Worm (Caenorhabditis elegans): Measurements from ENCODE around the gene T10B10.8.

Gene T10B10.8

DNA sequence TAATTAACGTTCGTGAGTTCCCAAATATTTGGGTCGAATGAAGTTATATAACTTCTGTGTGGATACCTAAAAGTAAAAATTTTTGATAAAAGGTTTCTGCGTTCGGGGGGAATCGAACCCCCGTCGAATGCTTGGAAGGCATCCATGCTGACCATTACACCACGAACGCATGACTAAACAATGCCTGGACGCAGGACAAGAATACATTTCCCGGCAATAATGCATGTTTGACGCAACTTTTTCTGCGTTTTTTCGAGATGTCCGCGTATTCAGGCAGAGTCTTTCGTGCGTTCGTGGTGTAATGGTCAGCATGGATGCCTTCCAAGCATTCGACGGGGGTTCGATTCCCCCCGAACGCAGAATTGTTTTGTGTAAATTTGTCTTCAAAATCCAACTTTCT, 34.7 kb upstream of the T10B10.8 start (continued):
- TF ChIP-seq efl-1 (GFP tag; optimal IDR thresholded peaks at IDR 0.05) (no peak), attf-6 (GFP tag; IDR thresholded peaks at IDR 0.05) (peak; percentile 80), egl-18 (GFP tag; IDR thresholded peaks at IDR 0.05) (peak; percentile 51; the same call in 1 of the 2 replicates), B0261.1 (tag; optimal IDR thresholded peaks at IDR 0.05) (peak; percentile 98), xnd-1 (tag; optimal IDR thresholded peaks at IDR 0.05) (no peak), snpc-3.4 (tag; optimal IDR thresholded peaks at IDR 0.05) (peak; percentile 76), ekl-4 (GFP tag; IDR thresholded peaks at IDR 0.05) (peak; percentile 79), lsy-27 (tag; optimal IDR thresholded peaks at IDR 0.05; ENCODE audit: borderline replicate concordance, insufficient read depth) (peak; percentile 73), lir-1 (GFP tag; conservative IDR thresholded peaks at IDR 0.05) (peak; percentile 55), lag-1 (GFP tag; IDR thresholded peaks at IDR 0.05) (no peak), hlh-12 (tag; optimal IDR thresholded peaks at IDR 0.05) (peak; percentile 3), zfh-2 (GFP tag; conservative IDR thresholded peaks at IDR 0.05) (no peak), Y56A3A.18 (GFP tag; IDR thresholded peaks at IDR 0.05) (peak; percentile 95), sdz-38 (tag; optimal IDR thresholded peaks at IDR 0.05) (no peak), Y53G8AR.9 (GFP tag; conservative IDR thresholded peaks at IDR 0.05) (peak; percentile 75; the same call in 1 of the 2 replicates), tbp1 (GFP tag; optimal IDR thresholded peaks at IDR 0.05) (peak; percentile 98), tbx-9 (tag; optimal IDR thresholded peaks at IDR 0.05; ENCODE audit: borderline replicate concordance) (no peak), ztf-18 (tag; optimal IDR thresholded peaks at IDR 0.05) (peak; percentile 79), F57A8.1 (GFP tag; optimal IDR thresholded peaks at IDR 0.05) (peak; percentile 3), F52B5.7 (tag; optimal IDR thresholded peaks at IDR 0.05) (peak; percentile 90), ztf-25 (GFP tag; IDR thresholded peaks at IDR 0.05) (peak; percentile 96), C17E4.6 (GFP tag; IDR thresholded peaks at IDR 0.05) (peak; percentile 68; the same call in 1 of the 2 replicates), ceh-58 (GFP tag; IDR thresholded peaks at IDR 0.05) (no peak), nfya-2 (GFP tag; IDR thresholded peaks at IDR 0.05) (no peak), nhr-179 (tag; optimal IDR thresholded peaks at IDR 0.05) (peak; percentile 42), hrde-1 (tag; optimal IDR thresholded peaks at IDR 0.05; ENCODE audit: borderline replicate concordance) (peak; percentile 88), athp-1 (tag; optimal IDR thresholded peaks at IDR 0.05) (peak; percentile 90), nhr-27 (tag; optimal IDR thresholded peaks at IDR 0.05) (peak; percentile 72), atf-7 (tag; optimal IDR thresholded peaks at IDR 0.05) (peak; percentile 59), mes-4 (tag; optimal IDR thresholded peaks at IDR 0.05) (peak; percentile 86), unc-130 (GFP tag; optimal IDR thresholded peaks at IDR 0.05) (peak; percentile 29), attf-3 (GFP tag; conservative IDR thresholded peaks at IDR 0.05) (peak; percentile 52; the same call in 1 of the 2 replicates), lin-40 (tag; optimal IDR thresholded peaks at IDR 0.05) (peak; percentile 84), F55B11.4 (tag; optimal IDR thresholded peaks at IDR 0.05; ENCODE audit: borderline replicate concordance, insufficient read depth) (no peak), let-526 (GFP tag; IDR thresholded peaks at IDR 0.05) (peak; percentile 83), akir-1 (GFP tag; optimal IDR thresholded peaks at IDR 0.05) (peak; percentile 46), dox-1 (GFP tag; IDR thresholded peaks at IDR 0.05) (no peak; the same call in 1 of the 2 replicates), ets-4 (GFP tag; optimal IDR thresholded peaks at IDR 0.05) (peak; percentile 40), pha-4 (tag; optimal IDR thresholded peaks at IDR 0.05) (no peak), egl-44 (GFP tag; IDR thresholded peaks at IDR 0.05) (peak; percentile 58; the same call in 1 of the 2 replicates), cebp-1 (GFP tag; IDR thresholded peaks at IDR 0.05) (peak; percentile 61), cebp-1 (tag; optimal IDR thresholded peaks at IDR 0.05) (no peak), F10E7.11 (tag; optimal IDR thresholded peaks at IDR 0.05) (peak; percentile 21), ccch-3 (GFP tag; optimal IDR thresholded peaks at IDR 0.05) (no peak), madf-8 (GFP tag; conservative IDR thresholded peaks at IDR 0.05) (peak; percentile 30; the same call in 1 of the 2 replicates), let-607 (tag; optimal IDR thresholded peaks at IDR 0.05) (peak; percentile 55 to 69), unc-62 (GFP tag; optimal IDR thresholded peaks at IDR 0.05) (no peak), ZK185.1 (tag; optimal IDR thresholded peaks at IDR 0.05; ENCODE audit: poor library complexity, severe bottlenecking) (peak; percentile 87)
